Fruit fly (Drosophila melanogaster) whole organism, wandering third instar larva: ENCODE data around the gene CG43693.

Experiments
- CG32264 ChIP-seq: fragments of 200-800 bp; sonication (Bioruptor generic); optimal IDR thresholded peaks from 2 replicates; lab custom pipeline; 2016; ENCODE audit warnings: missing biosample characterization, missing genetic modification characterization
- GATAd ChIP-seq: sonication (Bioruptor generic); optimal IDR thresholded peaks from 2 replicates; lab custom pipeline; 2016; ENCODE audit warnings: missing biosample characterization, missing genetic modification characterization
- Hr78 ChIP-seq: fragments of >200 bp; optimal IDR thresholded peaks from 2 replicates; lab custom pipeline; 2017; ENCODE audit warnings: missing biosample characterization, missing genetic modification characterization
- brk ChIP-seq: fragments of 200-800 bp; sonication (Bioruptor generic); optimal IDR thresholded peaks from 2 replicates; lab custom pipeline; 2016; ENCODE audit warnings: missing biosample characterization, mild to moderate bottlenecking, missing genetic modification characterization
- h ChIP-seq: fragments of 200-800 bp; sonication (Bioruptor generic); optimal IDR thresholded peaks from 3 replicates; lab custom pipeline; 2016; ENCODE audit warnings: missing biosample characterization, mild to moderate bottlenecking, missing genetic modification characterization

dm6 chr3L:11009000-11009794 is 42.0 kb downstream of the CG43693 start, which contains the start of gene klu:
- TF ChIP-seq GATAd (GFP tag; lab: Kevin White, UChicago) (no peak), h (GFP tag; lab: Kevin White, UChicago) (peak; percentile 41), Hr78 (GFP tag; lab: Kevin White, UChicago) (no peak), CG32264 (no peak), brk (no peak)
